Fruit fly (Drosophila melanogaster) whole organism, embryonic: ENCODE data around the gene Swip-1.
A peak's percentile ranks its signal among the peaks of the same experiment; 100 is the strongest.

ENCODE experiments used
- CG10147 ChIP-seq: fragments of 200-800 bp; sonication (Bioruptor generic); optimal IDR thresholded peaks from 2 replicates; lab custom pipeline; 2019; ENCODE audit warnings: missing biosample characterization, mild to moderate bottlenecking, missing genetic modification characterization, moderate library complexity
- CG12155 ChIP-seq: fragments of 200-800 bp; sonication (Bioruptor generic); optimal IDR thresholded peaks from 3 replicates; lab custom pipeline; 2016; ENCODE audit warnings: missing biosample characterization, missing genetic modification characterization
- CG15073 ChIP-seq: fragments of 200-800 bp; sonication (Bioruptor generic); optimal IDR thresholded peaks from 2 replicates; lab custom pipeline; 2016; ENCODE audit warnings: missing biosample characterization, missing genetic modification characterization
- CG15269 ChIP-seq: fragments of 200-800 bp; sonication (Bioruptor generic); optimal IDR thresholded peaks from 2 replicates; lab custom pipeline; 2018; ENCODE audit warnings: missing biosample characterization, mild to moderate bottlenecking, missing genetic modification characterization, moderate library complexity
- CG15514 ChIP-seq: fragments of 200-800 bp; sonication (Bioruptor generic); optimal IDR thresholded peaks from 3 replicates; lab custom pipeline; 2017; ENCODE audit warnings: missing biosample characterization, missing genetic modification characterization, mild to moderate bottlenecking, moderate library complexity, missing genetic modification reagents
- CG17802 ChIP-seq: fragments of 200-800 bp; sonication (Bioruptor generic); optimal IDR thresholded peaks from 2 replicates; lab custom pipeline; 2018; ENCODE audit warnings: missing biosample characterization, mild to moderate bottlenecking, missing genetic modification characterization, moderate library complexity
- CG18619 ChIP-seq: fragments of 200-800 bp; sonication (Bioruptor generic); optimal IDR thresholded peaks from 3 replicates; lab custom pipeline; 2017; ENCODE audit warnings: missing biosample characterization, mild to moderate bottlenecking, missing genetic modification characterization
- CG2678 ChIP-seq: fragments of 200-800 bp; sonication (Bioruptor generic); optimal IDR thresholded peaks from 3 replicates; lab custom pipeline; 2019; ENCODE audit warnings: missing biosample characterization, mild to moderate bottlenecking, missing genetic modification characterization, moderate library complexity
- CG4328 ChIP-seq: fragments of 200-800 bp; sonication (Bioruptor generic); optimal IDR thresholded peaks from 3 replicates; lab custom pipeline; 2017; ENCODE audit warnings: missing biosample characterization, missing genetic modification reagents, missing genetic modification characterization
- CG4424 ChIP-seq: fragments of 200-800 bp; sonication (Bioruptor generic); optimal IDR thresholded peaks from 3 replicates; lab custom pipeline; 2016; ENCODE audit warnings: missing biosample characterization, missing genetic modification characterization
- CG4617 ChIP-seq: fragments of 200-800 bp; sonication (Bioruptor generic); optimal IDR thresholded peaks from 3 replicates; lab custom pipeline; 2016; ENCODE audit warnings: missing biosample characterization, missing genetic modification characterization, borderline replicate concordance
- CG6654 ChIP-seq: fragments of 200-800 bp; sonication (Bioruptor generic); optimal IDR thresholded peaks from 2 replicates; lab custom pipeline; 2017; ENCODE audit warnings: missing biosample characterization, mild to moderate bottlenecking, missing genetic modification characterization
- CG6813 ChIP-seq: fragments of 200-800 bp; sonication (Bioruptor generic); optimal IDR thresholded peaks from 2 replicates; lab custom pipeline; 2017; ENCODE audit warnings: missing biosample characterization, missing genetic modification characterization, mild to moderate bottlenecking, moderate library complexity, missing genetic modification reagents
- CG7786 ChIP-seq: fragments of 200-800 bp; sonication (Bioruptor generic); optimal IDR thresholded peaks from 2 replicates; lab custom pipeline; 2016; ENCODE audit warnings: missing biosample characterization, missing genetic modification characterization
- CG7987 ChIP-seq: fragments of 200-800 bp; sonication (Bioruptor generic); optimal IDR thresholded peaks from 2 replicates; lab custom pipeline; 2018; ENCODE audit warnings: missing biosample characterization, mild to moderate bottlenecking, missing genetic modification characterization, moderate library complexity
- CG8388 ChIP-seq: fragments of 200-800 bp; sonication (Bioruptor generic); optimal IDR thresholded peaks from 2 replicates; lab custom pipeline; 2019; ENCODE audit warnings: missing biosample characterization, mild to moderate bottlenecking, missing genetic modification characterization, moderate library complexity
- CG8478 ChIP-seq: fragments of >200 bp; optimal IDR thresholded peaks from 2 replicates; lab custom pipeline; 2018
- CG8765 ChIP-seq: fragments of 200-800 bp; sonication (Bioruptor generic); IDR thresholded peaks from 2 replicates; pipeline ENCODE4 v1.3.6; 2022; ENCODE audit warnings: missing biosample characterization, missing genetic modification characterization
- CrebB ChIP-seq: fragments of 200-800 bp; sonication (Bioruptor generic); optimal IDR thresholded peaks from 3 replicates; lab custom pipeline; 2018; ENCODE audit warnings: missing biosample characterization, mild to moderate bottlenecking, missing genetic modification characterization
- D19B ChIP-seq: fragments of 200-800 bp; sonication (Bioruptor generic); optimal IDR thresholded peaks from 2 replicates; lab custom pipeline; 2017; ENCODE audit warnings: missing biosample characterization, mild to moderate bottlenecking, missing genetic modification characterization
- Dip2 ChIP-seq: fragments of 200-800 bp; sonication (Bioruptor generic); IDR thresholded peaks from 2 replicates; pipeline ENCODE4 v1.3.6; 2022; ENCODE audit warnings: missing biosample characterization, missing genetic modification characterization
- E2f2 ChIP-seq: fragments of 200-800 bp; sonication (Bioruptor generic); IDR thresholded peaks from 2 replicates; pipeline ENCODE4 v1.3.6; 2022; ENCODE audit warnings: missing biosample characterization, missing genetic modification characterization
- Fer1 ChIP-seq: fragments of 200-800 bp; sonication (Bioruptor generic); optimal IDR thresholded peaks from 2 replicates; lab custom pipeline; 2017; ENCODE audit warnings: missing biosample characterization, mild to moderate bottlenecking, missing genetic modification characterization
- Fer2 ChIP-seq: fragments of 200-800 bp; sonication (Bioruptor generic); optimal IDR thresholded peaks from 2 replicates; lab custom pipeline; 2018; ENCODE audit warnings: missing biosample characterization, mild to moderate bottlenecking, missing genetic modification characterization, moderate library complexity
- Max ChIP-seq: fragments of 200-800 bp; sonication (Bioruptor generic); optimal IDR thresholded peaks from 2 replicates; lab custom pipeline; 2016; ENCODE audit warnings: missing biosample characterization, mild to moderate bottlenecking, missing genetic modification characterization
- Mes4 ChIP-seq: fragments of 200-800 bp; sonication (Bioruptor generic); optimal IDR thresholded peaks from 2 replicates; lab custom pipeline; 2016; ENCODE audit warnings: missing biosample characterization, missing genetic modification characterization
- Nf-YB ChIP-seq: fragments of 200-800 bp; sonication (Bioruptor generic); optimal IDR thresholded peaks from 3 replicates; lab custom pipeline; 2019; ENCODE audit warnings: missing biosample characterization, mild to moderate bottlenecking, missing genetic modification characterization, moderate library complexity
- NfI ChIP-seq: fragments of 200-800 bp; sonication (Bioruptor generic); optimal IDR thresholded peaks from 3 replicates; lab custom pipeline; 2018; ENCODE audit warnings: missing biosample characterization, mild to moderate bottlenecking, missing genetic modification characterization, moderate library complexity
- Ravus ChIP-seq: fragments of 200-800 bp; sonication (Bioruptor generic); IDR thresholded peaks from 2 replicates; pipeline ENCODE4 v1.3.6; 2022; ENCODE audit warnings: missing biosample characterization, missing genetic modification characterization
- Xbp1 ChIP-seq: fragments of 200-800 bp; sonication (Bioruptor generic); optimal IDR thresholded peaks from 3 replicates; lab custom pipeline; 2016; ENCODE audit warnings: missing biosample characterization, mild to moderate bottlenecking, missing genetic modification characterization
- ab ChIP-seq: fragments of 200-800 bp; sonication (Bioruptor generic); optimal IDR thresholded peaks from 2 replicates; lab custom pipeline; 2016; ENCODE audit warnings: missing biosample characterization, missing genetic modification characterization
- abd-A ChIP-seq: fragments of 200-800 bp; sonication (Bioruptor generic); optimal IDR thresholded peaks from 3 replicates; lab custom pipeline; 2019; ENCODE audit warnings: missing biosample characterization, mild to moderate bottlenecking, missing genetic modification characterization, moderate library complexity
- aop ChIP-seq: fragments of 200-800 bp; sonication (Bioruptor generic); IDR thresholded peaks from 2 replicates; pipeline ENCODE4 v1.3.6; 2022; ENCODE audit warnings: missing biosample characterization, missing genetic modification characterization
- btn ChIP-seq: fragments of 200-800 bp; sonication (Bioruptor generic); optimal IDR thresholded peaks from 2 replicates; lab custom pipeline; 2016; ENCODE audit warnings: missing biosample characterization, missing genetic modification characterization
- chinmo ChIP-seq: fragments of 200-800 bp; sonication (Bioruptor generic); IDR thresholded peaks from 4 replicates; pipeline ENCODE4 v1.3.6; 2022; ENCODE audit warnings: missing biosample characterization, missing genetic modification characterization; ENCODE audit not compliant: partially characterized antibody
- crp ChIP-seq, 2 experiments: fragments of 200-800 bp; sonication (Bioruptor generic); optimal IDR thresholded peaks; 2 replicates in 1 of 2; 3 replicates in 1 of 2; lab custom pipeline; 2017; ENCODE audit warnings: missing biosample characterization in 2 of 2, missing genetic modification characterization in 2 of 2, mild to moderate bottlenecking in 1 of 2, moderate library complexity in 1 of 2
- dpn ChIP-seq, 2 experiments: fragments of 200-800 bp; sonication (Bioruptor generic); optimal IDR thresholded peaks; 3 replicates each; lab custom pipeline; 2016; ENCODE audit warnings: missing biosample characterization in 2 of 2, missing genetic modification characterization in 2 of 2
- exex ChIP-seq: fragments of 200-800 bp; sonication (Bioruptor generic); optimal IDR thresholded peaks from 4 replicates; lab custom pipeline; 2018; ENCODE audit warnings: missing biosample characterization, mild to moderate bottlenecking, missing genetic modification characterization, moderate library complexity
- ftz-f1 ChIP-seq: fragments of 200-800 bp; sonication (Bioruptor generic); optimal IDR thresholded peaks from 2 replicates; lab custom pipeline; 2016; ENCODE audit warnings: missing biosample characterization, missing genetic modification characterization
- ind ChIP-seq: fragments of 200-800 bp; sonication (Bioruptor generic); optimal IDR thresholded peaks from 3 replicates; lab custom pipeline; 2016; ENCODE audit warnings: missing biosample characterization, missing genetic modification characterization
- mam ChIP-seq: fragments of 200-800 bp; sonication (Bioruptor generic); optimal IDR thresholded peaks from 3 replicates; lab custom pipeline; 2016; ENCODE audit warnings: missing biosample characterization, missing genetic modification characterization
- mld ChIP-seq: fragments of 200-800 bp; sonication (Bioruptor generic); IDR thresholded peaks from 3 replicates; pipeline ENCODE4 v1.3.6; 2022; ENCODE audit warnings: missing biosample characterization, missing genetic modification characterization; ENCODE audit not compliant: partially characterized antibody
- sens ChIP-seq: fragments of 200-800 bp; sonication (Bioruptor generic); peaks from one replicate; lab custom pipeline; 2016; ENCODE audit warnings: missing biosample characterization, missing genetic modification characterization
- sens-2 ChIP-seq: fragments of 200-800 bp; sonication (Bioruptor generic); IDR thresholded peaks from 2 replicates; pipeline ENCODE4 v1.3.6; 2022; ENCODE audit warnings: missing biosample characterization, missing genetic modification characterization
- tna ChIP-seq: fragments of 200-800 bp; sonication (Bioruptor generic); IDR thresholded peaks from 2 replicates; pipeline ENCODE4 v1.3.6; 2022; ENCODE audit warnings: missing biosample characterization, missing genetic modification characterization; ENCODE audit not compliant: partially characterized antibody
- trh ChIP-seq: fragments of 200-800 bp; sonication (Bioruptor generic); optimal IDR thresholded peaks from 2 replicates; lab custom pipeline; 2016; ENCODE audit warnings: missing biosample characterization, missing genetic modification characterization
- unc-4 ChIP-seq: fragments of 200-800 bp; sonication (Bioruptor generic); IDR thresholded peaks from 2 replicates; pipeline ENCODE4 v1.3.6; 2022; ENCODE audit warnings: missing biosample characterization, missing genetic modification characterization; ENCODE audit not compliant: partially characterized antibody
- unpg ChIP-seq: fragments of 200-800 bp; sonication (Bioruptor generic); optimal IDR thresholded peaks from 3 replicates; lab custom pipeline; 2018; ENCODE audit warnings: missing biosample characterization, mild to moderate bottlenecking, missing genetic modification characterization, moderate library complexity

Swip-1 gene

dm6 chr2L:19023972-19024743 lies 37.1 kb upstream of the Swip-1 start (continued):
- TF ChIP-seq Nf-YB (GFP tag; lab: Kevin White, UChicago): peak; percentile 57
- TF ChIP-seq sens: peak; percentile 88
- TF ChIP-seq CG15514 (GFP tag; lab: Kevin White, UChicago): peak; percentile 53
- peak; percentile 51 for TF ChIP-seq mam
- no peak for TF ChIP-seq sens-2
- TF ChIP-seq CG7987 (GFP tag; lab: Kevin White, UChicago): peak; percentile 10
- 0 out of 2 replicates have a peak, but pooled peaks have one; percentile 29 for TF ChIP-seq unc-4 (GFP tag; lab: Robert Waterston, UW)
- TF ChIP-seq CG17802 (tag; lab: Kevin White, UChicago): peak; percentile 14
- TF ChIP-seq unpg (GFP tag; lab: Kevin White, UChicago): peak; percentile 66
- no peak for TF ChIP-seq aop (GFP tag; lab: Robert Waterston, UW)
- TF ChIP-seq Fer2 (tag; lab: Kevin White, UChicago): peak; percentile 57
- peak; percentile 58 for TF ChIP-seq ind (GFP tag; lab: Kevin White, UChicago)
- no peak for TF ChIP-seq Ravus (GFP tag; lab: Robert Waterston, UW)
- peak; percentile 21 for TF ChIP-seq Max (GFP tag; lab: Kevin White, UChicago)
- TF ChIP-seq dpn (GFP tag; optimal IDR thresholded peaks at IDR 0.05; lab: Kevin White, UChicago): peak; percentile 27 to 43
- peak; percentile 23 for TF ChIP-seq CG6654 (GFP tag; lab: Kevin White, UChicago)
- no peak for TF ChIP-seq btn (GFP tag; lab: Kevin White, UChicago)
- no peak for TF ChIP-seq Mes4 (GFP tag; lab: Kevin White, UChicago)
- TF ChIP-seq D19B (GFP tag; lab: Kevin White, UChicago): peak; percentile 38
- TF ChIP-seq CG18619: peak; percentile 70
- TF ChIP-seq E2f2: peak; percentile 25; the same call in 1 of the 2 replicates
- peak; percentile 71 for TF ChIP-seq NfI (GFP tag; lab: Kevin White, UChicago)
- TF ChIP-seq chinmo (GFP tag; lab: Robert Waterston, UW): 0 out of 4 replicates have a peak, but pooled peaks have one; percentile 38
- no peak for TF ChIP-seq mld (GFP tag; lab: Robert Waterston, UW)
- no peak for TF ChIP-seq ftz-f1 (GFP tag; lab: Kevin White, UChicago)
- peak; percentile 65 for TF ChIP-seq CG8388
- peak; percentile 90 for TF ChIP-seq abd-A (tag; lab: Kevin White, UChicago)
- TF ChIP-seq ab (GFP tag; lab: Kevin White, UChicago): no peak
- TF ChIP-seq CG4328 (GFP tag; lab: Kevin White, UChicago): peak; percentile 73
- peak; percentile 76 for TF ChIP-seq CG10147 (GFP tag; lab: Kevin White, UChicago)
- peak; percentile 46 for TF ChIP-seq CG6813 (GFP tag; lab: Kevin White, UChicago)
- peak in 1 of 2 experiments; percentile 15 for TF ChIP-seq crp (GFP tag; optimal IDR thresholded peaks at IDR 0.05; lab: Kevin White, UChicago)
- TF ChIP-seq trh (GFP tag; lab: Kevin White, UChicago): no peak
- peak; percentile 92 for TF ChIP-seq CG2678 (tag; lab: Kevin White, UChicago)
- TF ChIP-seq CG4617 (GFP tag; lab: Kevin White, UChicago): no peak
- TF ChIP-seq CG15269 (tag; lab: Kevin White, UChicago): peak; percentile 84
- no peak for TF ChIP-seq Dip2
- TF ChIP-seq CG4424 (GFP tag; lab: Kevin White, UChicago): peak; percentile 43
- TF ChIP-seq CrebB: no peak
- TF ChIP-seq CG8478 (lab: Kevin White, UChicago): no peak
- TF ChIP-seq Fer1: peak; percentile 89
- no peak for TF ChIP-seq CG8765 (GFP tag; lab: Robert Waterston, UW)
- no peak for TF ChIP-seq CG7786 (GFP tag; lab: Kevin White, UChicago)
- TF ChIP-seq CG15073: no peak
- peak; percentile 69 for TF ChIP-seq Xbp1 (GFP tag; lab: Kevin White, UChicago)
- TF ChIP-seq exex (tag; lab: Kevin White, UChicago): peak; percentile 15
- TF ChIP-seq tna: no peak
- TF ChIP-seq CG12155 (GFP tag; lab: Kevin White, UChicago): peak; percentile 32
